Fruit fly (Drosophila melanogaster) whole organism, wandering third instar larva: ENCODE results near the gene Klp31E.
A peak's percentile ranks its signal among the peaks of the same experiment; 100 is the strongest.

Experiments used
- Abd-B ChIP-seq: fragments of >200 bp; optimal IDR thresholded peaks from 2 replicates; lab custom pipeline; 2017; ENCODE audit warnings: missing biosample characterization, missing genetic modification characterization
- CG32264 ChIP-seq: fragments of 200-800 bp; sonication (Bioruptor generic); optimal IDR thresholded peaks from 2 replicates; lab custom pipeline; 2016; ENCODE audit warnings: missing biosample characterization, missing genetic modification characterization
- CG9705 ChIP-seq: fragments of 200-800 bp; sonication (Bioruptor generic); optimal IDR thresholded peaks from 2 replicates; lab custom pipeline; 2018; ENCODE audit warnings: missing biosample characterization, mild to moderate bottlenecking, missing genetic modification characterization
- Dfd ChIP-seq: fragments of >200 bp; optimal IDR thresholded peaks from 2 replicates; lab custom pipeline; 2017; ENCODE audit warnings: missing biosample characterization, missing genetic modification characterization
- Dif ChIP-seq: fragments of 200-275, 200-300 bp; sonication (Bioruptor generic); optimal IDR thresholded peaks from 2 replicates; lab custom pipeline; 2018; ENCODE audit warnings: missing biosample characterization, missing genetic modification characterization; ENCODE audit not compliant: partially characterized antibody
- GATAd ChIP-seq: sonication (Bioruptor generic); optimal IDR thresholded peaks from 2 replicates; lab custom pipeline; 2016; ENCODE audit warnings: missing biosample characterization, missing genetic modification characterization
- HLH106 ChIP-seq: fragments of 200-800 bp; optimal IDR thresholded peaks from 3 replicates; lab custom pipeline; 2019; ENCODE audit warnings: missing biosample characterization, mild to moderate bottlenecking, missing genetic modification characterization, moderate library complexity
- Hnf4 ChIP-seq: fragments of 200-800 bp; sonication (Bioruptor generic); optimal IDR thresholded peaks from 2 replicates; lab custom pipeline; 2016; ENCODE audit warnings: missing biosample characterization, mild to moderate bottlenecking, missing genetic modification characterization
- Hr78 ChIP-seq: fragments of >200 bp; optimal IDR thresholded peaks from 2 replicates; lab custom pipeline; 2017; ENCODE audit warnings: missing biosample characterization, missing genetic modification characterization
- Hr83 ChIP-seq: fragments of 200-300 bp; sonication (Bioruptor generic); optimal IDR thresholded peaks from 2 replicates; lab custom pipeline; 2016; ENCODE audit warnings: missing biosample characterization, mild to moderate bottlenecking, missing genetic modification characterization, moderate library complexity; ENCODE audit not compliant: poor library complexity, severe bottlenecking
- Jra ChIP-seq: sonication (Bioruptor generic); optimal IDR thresholded peaks from 2 replicates; lab custom pipeline; 2016; ENCODE audit warnings: missing biosample characterization, missing genetic modification characterization
- Mio ChIP-seq: sonication (Bioruptor generic); optimal IDR thresholded peaks from 2 replicates; lab custom pipeline; 2016; ENCODE audit warnings: missing biosample characterization, missing genetic modification characterization
- Myc ChIP-seq: fragments of >200 bp; optimal IDR thresholded peaks from 2 replicates; lab custom pipeline; 2017
- N ChIP-seq: fragments of >200 bp; optimal IDR thresholded peaks from 2 replicates; lab custom pipeline; 2018; ENCODE audit warnings: missing biosample characterization, missing external identifiers, missing genetic modification characterization
- OdsH ChIP-seq: fragments of 200-800 bp; sonication (Bioruptor generic); optimal IDR thresholded peaks from 2 replicates; lab custom pipeline; 2016; ENCODE audit warnings: missing biosample characterization, mild to moderate bottlenecking, missing genetic modification characterization
- Rel ChIP-seq, 2 experiments: fragments of 200-800 bp; sonication (Bioruptor generic) in 1 of 2; optimal IDR thresholded peaks; 2 replicates in 1 of 2; 3 replicates in 1 of 2; lab custom pipeline; 2016 to 2019; ENCODE audit warnings: mild to moderate bottlenecking in 2 of 2, missing biosample characterization in 2 of 2, missing genetic modification characterization in 2 of 2, moderate library complexity in 1 of 2
- Sp1 ChIP-seq: fragments of 200-800 bp; sonication (Bioruptor generic); optimal IDR thresholded peaks from 3 replicates; lab custom pipeline; 2019; ENCODE audit warnings: missing biosample characterization, mild to moderate bottlenecking, missing genetic modification characterization, moderate library complexity
- Vsx2 ChIP-seq: fragments of 200-300, 225-300 bp; sonication (Bioruptor generic); optimal IDR thresholded peaks from 2 replicates; lab custom pipeline; 2018; ENCODE audit warnings: missing biosample characterization, missing genetic modification characterization; ENCODE audit not compliant: partially characterized antibody
- br ChIP-seq: fragments of 200-800 bp; sonication (Bioruptor generic); optimal IDR thresholded peaks from 2 replicates; lab custom pipeline; 2016; ENCODE audit warnings: missing biosample characterization, missing genetic modification characterization
- brk ChIP-seq: fragments of 200-800 bp; sonication (Bioruptor generic); optimal IDR thresholded peaks from 2 replicates; lab custom pipeline; 2016; ENCODE audit warnings: missing biosample characterization, mild to moderate bottlenecking, missing genetic modification characterization
- dl ChIP-seq, 2 experiments: fragments of 175-275, 200-275 bp in 1 of 2; fragments of 200-275 bp in 1 of 2; sonication (Bioruptor generic); optimal IDR thresholded peaks; lab custom pipeline; 2018; ENCODE audit warnings: mild to moderate bottlenecking in 2 of 2, missing biosample characterization in 2 of 2, missing genetic modification characterization in 2 of 2, moderate library complexity in 2 of 2; ENCODE audit not compliant: partially characterized antibody in 2 of 2, insufficient read depth in 1 of 2
- dmrt93B ChIP-seq: fragments of 200-800 bp; sonication (Bioruptor generic); optimal IDR thresholded peaks from 2 replicates; lab custom pipeline; 2018; ENCODE audit warnings: missing biosample characterization, mild to moderate bottlenecking, missing genetic modification characterization
- dsf ChIP-seq: sonication (Bioruptor generic); optimal IDR thresholded peaks from 2 replicates; lab custom pipeline; 2016; ENCODE audit warnings: missing biosample characterization, missing genetic modification characterization, borderline replicate concordance
- ey ChIP-seq: fragments of 200-800 bp; sonication (Bioruptor generic); optimal IDR thresholded peaks from 2 replicates; lab custom pipeline; 2016; ENCODE audit warnings: missing biosample characterization, missing genetic modification characterization
- foxo ChIP-seq, 2 experiments: fragments of 200-800 bp; sonication (Bioruptor generic); optimal IDR thresholded peaks; 2 replicates in 1 of 2; 3 replicates in 1 of 2; lab custom pipeline; 2016 to 2017; ENCODE audit warnings: missing biosample characterization in 2 of 2, missing genetic modification characterization in 2 of 2
- fru ChIP-seq: fragments of 200-800 bp; sonication (Bioruptor generic); optimal IDR thresholded peaks from 3 replicates; lab custom pipeline; 2016; ENCODE audit warnings: missing biosample characterization, mild to moderate bottlenecking, missing genetic modification characterization
- h ChIP-seq: fragments of 200-800 bp; sonication (Bioruptor generic); optimal IDR thresholded peaks from 3 replicates; lab custom pipeline; 2016; ENCODE audit warnings: missing biosample characterization, mild to moderate bottlenecking, missing genetic modification characterization
- jim ChIP-seq: fragments of 175-275, 200-325 bp; sonication (Bioruptor generic); optimal IDR thresholded peaks from 2 replicates; lab custom pipeline; 2016; ENCODE audit warnings: missing biosample characterization, mild to moderate bottlenecking, missing genetic modification characterization
- lola ChIP-seq: fragments of >200 bp; optimal IDR thresholded peaks from 2 replicates; lab custom pipeline; 2017; ENCODE audit warnings: missing biosample characterization, missing genetic modification characterization
- pan ChIP-seq: fragments of >200 bp; optimal IDR thresholded peaks from 2 replicates; lab custom pipeline; 2017
- psq ChIP-seq: fragments of 200-800 bp; sonication (Bioruptor generic); optimal IDR thresholded peaks from 3 replicates; lab custom pipeline; 2017; ENCODE audit warnings: missing biosample characterization, mild to moderate bottlenecking, missing genetic modification characterization, moderate library complexity
- rgr ChIP-seq: fragments of 200-800 bp; sonication (Bioruptor generic); optimal IDR thresholded peaks from 3 replicates; lab custom pipeline; 2016; ENCODE audit warnings: missing biosample characterization, mild to moderate bottlenecking, missing genetic modification characterization
- sage ChIP-seq: fragments of 200-800 bp; sonication (Bioruptor generic); optimal IDR thresholded peaks from 2 replicates; lab custom pipeline; 2016; ENCODE audit warnings: missing biosample characterization, mild to moderate bottlenecking, missing genetic modification characterization
- sv ChIP-seq: fragments of 200-800 bp; sonication (Bioruptor generic); optimal IDR thresholded peaks from 3 replicates; lab custom pipeline; 2016; ENCODE audit warnings: missing biosample characterization, missing genetic modification characterization
- tai ChIP-seq: sonication (Bioruptor generic); optimal IDR thresholded peaks from 2 replicates; lab custom pipeline; 2016; ENCODE audit warnings: missing biosample characterization, missing genetic modification characterization
- woc ChIP-seq: sonication (Bioruptor generic); optimal IDR thresholded peaks from 2 replicates; lab custom pipeline; 2016; ENCODE audit warnings: missing biosample characterization, mild to moderate bottlenecking, missing genetic modification characterization

The Klp31E gene

DNA sequence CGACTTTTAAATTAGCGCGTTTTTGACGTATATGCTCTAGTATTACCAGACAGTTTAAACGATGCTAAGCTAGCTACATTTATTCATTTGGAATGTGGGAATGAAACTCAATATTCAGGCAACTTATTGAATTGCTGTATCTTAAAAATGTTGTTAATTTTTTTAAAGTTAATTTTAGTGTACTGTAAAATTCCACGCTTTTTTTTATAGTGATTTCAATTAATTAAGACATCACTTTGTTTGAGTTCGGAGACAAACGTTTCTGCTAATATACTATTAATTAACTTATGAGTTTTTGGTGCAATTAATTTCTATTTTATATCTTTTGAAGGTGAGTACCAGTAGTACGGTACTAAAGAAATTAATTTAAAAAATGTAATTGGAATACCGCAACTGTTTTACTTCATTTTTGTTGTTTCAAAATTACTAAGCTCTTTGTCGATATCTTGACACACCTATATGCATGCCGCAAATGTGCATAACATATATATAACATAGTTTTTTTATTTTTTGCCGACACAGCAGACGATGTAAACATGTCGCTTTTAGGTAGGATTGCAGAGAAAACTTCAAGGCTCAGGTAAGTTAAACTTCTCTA lies 27.5 kb upstream of the Klp31E start, which contains the start of the genes Cdk1 and mRpS7:
Gene Cdk1, minus strand, starts transcription at position 55 of the 598 bp plus-strand sequence.
Gene mRpS7, plus strand, starts transcription at position 455 of the 598 bp plus-strand sequence.
- TF ChIP-seq Sp1 (GFP tag; lab: Kevin White, UChicago): peak; percentile 55
- no peak for TF ChIP-seq CG9705 (GFP tag; lab: Kevin White, UChicago)
- no peak for TF ChIP-seq Vsx2 (GFP tag; lab: Kevin White, UChicago)
- peak; percentile 9 for TF ChIP-seq Myc (lab: Kevin White, UChicago)
- TF ChIP-seq N (GFP tag; lab: Kevin White, UChicago): no peak
- TF ChIP-seq sv (GFP tag; lab: Kevin White, UChicago): peak; percentile 43
- TF ChIP-seq OdsH (GFP tag; lab: Kevin White, UChicago): peak; percentile 4
- no peak for TF ChIP-seq Dif (GFP tag; lab: Kevin White, UChicago)
- no peak for TF ChIP-seq Hr83
- TF ChIP-seq woc (GFP tag; lab: Kevin White, UChicago): peak; percentile 76
- TF ChIP-seq Hr78 (GFP tag; lab: Kevin White, UChicago): no peak
- peak; percentile 27 for TF ChIP-seq psq
- TF ChIP-seq pan (lab: Kevin White, UChicago): no peak
- peak; percentile 3 for TF ChIP-seq sage
- peak; percentile 2 for TF ChIP-seq rgr
- peak; percentile 59 for TF ChIP-seq HLH106 (tag; lab: Kevin White, UChicago)
- TF ChIP-seq Hnf4: peak; percentile 49
- TF ChIP-seq brk: peak; percentile 30
- TF ChIP-seq fru (GFP tag; lab: Kevin White, UChicago): peak; percentile 49
- TF ChIP-seq Jra: peak; percentile 43
- peak; percentile 28 for TF ChIP-seq ey (GFP tag; lab: Kevin White, UChicago)
- no peak for TF ChIP-seq Dfd (GFP tag; lab: Kevin White, UChicago)
- TF ChIP-seq Abd-B: no peak
- TF ChIP-seq foxo (GFP tag; optimal IDR thresholded peaks at IDR 0.05; lab: Kevin White, UChicago): peak in 1 of 2 experiments; percentile 61
- TF ChIP-seq h (GFP tag; lab: Kevin White, UChicago): peak; percentile 44
- TF ChIP-seq tai (GFP tag; lab: Kevin White, UChicago): peak; percentile 47
- no peak for TF ChIP-seq GATAd (GFP tag; lab: Kevin White, UChicago)

DNA sequence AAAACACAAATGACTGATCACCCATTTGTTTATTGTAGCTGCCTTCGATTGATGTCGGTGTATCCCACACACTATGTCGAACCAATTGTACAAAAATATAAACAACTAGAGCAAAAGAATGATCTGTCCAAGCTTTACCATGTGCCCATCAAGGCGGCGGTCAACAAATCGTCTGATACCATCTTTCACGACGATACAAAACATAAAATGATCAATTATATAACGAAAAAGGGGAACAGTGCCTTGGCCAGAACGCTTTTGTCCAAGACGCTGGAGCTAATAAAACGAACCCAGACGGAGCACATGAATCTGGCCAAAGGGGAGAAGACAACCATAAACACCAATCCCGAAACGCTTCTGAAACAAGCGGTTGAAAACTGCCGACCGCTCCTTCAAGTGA lies 27.0 kb upstream of the Klp31E start:
- TF ChIP-seq Mio (GFP tag; lab: Kevin White, UChicago) (no peak), foxo (GFP tag; optimal IDR thresholded peaks at IDR 0.05; lab: Kevin White, UChicago) (no peak), pan (lab: Kevin White, UChicago) (no peak), tai (GFP tag; lab: Kevin White, UChicago) (no peak), Hr78 (GFP tag; lab: Kevin White, UChicago) (no peak), CG32264 (GFP tag; lab: Kevin White, UChicago) (no peak), Hnf4 (no peak), OdsH (GFP tag; lab: Kevin White, UChicago) (no peak), dl (GFP tag; optimal IDR thresholded peaks at IDR 0.05; lab: Kevin White, UChicago; ENCODE audit: insufficient read depth in 1 of 2, partially characterized antibody in 2 of 2) (no peak)

DNA sequence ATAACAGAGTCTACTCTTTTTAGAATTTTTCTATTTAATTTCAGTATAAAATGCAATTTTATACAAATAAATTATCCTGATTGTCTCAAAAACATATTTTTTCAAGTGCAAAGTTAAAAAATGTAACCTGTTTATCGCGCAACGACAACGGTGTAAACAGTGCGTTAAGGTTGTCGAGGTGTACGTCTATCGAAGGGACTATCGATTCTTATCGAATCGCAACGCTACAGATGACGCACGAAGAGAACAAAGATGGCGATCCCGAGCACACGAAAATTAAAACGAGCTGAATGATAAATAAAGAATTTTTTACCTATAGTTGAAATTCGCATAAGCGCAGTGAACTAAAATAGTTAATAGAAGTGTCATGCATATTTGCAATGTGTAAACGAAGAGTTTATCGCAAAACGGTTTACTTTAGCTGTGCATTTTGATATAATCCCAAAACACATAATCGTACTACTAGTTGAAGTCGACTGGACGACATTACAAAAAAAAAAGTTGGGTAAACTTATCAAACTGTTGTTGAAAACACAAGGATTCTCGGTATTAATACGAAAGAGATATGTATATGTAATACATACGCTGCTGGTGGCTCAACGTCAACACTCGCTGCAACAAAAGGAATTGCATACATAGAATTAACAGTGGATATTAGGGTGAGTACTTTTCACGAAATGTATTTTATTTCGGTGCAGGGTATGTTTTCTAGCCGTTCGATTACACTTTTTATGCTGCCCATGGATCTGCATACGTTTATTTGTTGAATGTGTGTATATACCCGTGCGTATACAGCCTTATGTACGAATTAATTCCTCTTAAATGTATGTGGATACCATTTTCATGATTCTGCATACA lies 25.7 kb upstream of the Klp31E start, which contains the start of gene da:
Gene da, plus strand, starts transcription at position 237 of the 858 bp plus-strand sequence.
- peak; percentile 56 for TF ChIP-seq h (GFP tag; lab: Kevin White, UChicago)
- TF ChIP-seq tai (GFP tag; lab: Kevin White, UChicago): no peak
- no peak for TF ChIP-seq dl (GFP tag; optimal IDR thresholded peaks at IDR 0.05; lab: Kevin White, UChicago; ENCODE audit: insufficient read depth in 1 of 2, partially characterized antibody in 2 of 2)
- TF ChIP-seq brk: no peak
- TF ChIP-seq Dfd (GFP tag; lab: Kevin White, UChicago): no peak
- TF ChIP-seq pan (lab: Kevin White, UChicago): no peak
- peak; percentile 52 for TF ChIP-seq Hnf4
- TF ChIP-seq Myc (lab: Kevin White, UChicago): no peak
- TF ChIP-seq N (GFP tag; lab: Kevin White, UChicago): peak; percentile 94
- peak; percentile 47 for TF ChIP-seq Sp1 (GFP tag; lab: Kevin White, UChicago)
- TF ChIP-seq foxo (GFP tag; optimal IDR thresholded peaks at IDR 0.05; lab: Kevin White, UChicago): peak in 1 of 2 experiments; percentile 24
- TF ChIP-seq HLH106 (tag; lab: Kevin White, UChicago): peak; percentile 61
- peak; percentile 12 for TF ChIP-seq CG9705 (GFP tag; lab: Kevin White, UChicago)
- TF ChIP-seq rgr: peak; percentile 55
- TF ChIP-seq br (GFP tag; lab: Kevin White, UChicago): no peak
- peak; percentile 64 for TF ChIP-seq woc (GFP tag; lab: Kevin White, UChicago)
- TF ChIP-seq psq: peak; percentile 8
- peak; percentile 15 for TF ChIP-seq sv (GFP tag; lab: Kevin White, UChicago)
- TF ChIP-seq sage: peak; percentile 31
- TF ChIP-seq Mio (GFP tag; lab: Kevin White, UChicago): no peak
- TF ChIP-seq dsf: no peak
- no peak for TF ChIP-seq Hr83
- peak; percentile 56 for TF ChIP-seq Jra
- peak; percentile 33 for TF ChIP-seq ey (GFP tag; lab: Kevin White, UChicago)
- TF ChIP-seq lola (GFP tag; lab: Kevin White, UChicago): peak; percentile 69
- peak; percentile 39 for TF ChIP-seq fru (GFP tag; lab: Kevin White, UChicago)
- no peak for TF ChIP-seq GATAd (GFP tag; lab: Kevin White, UChicago)
- TF ChIP-seq jim (GFP tag; lab: Kevin White, UChicago): no peak
- TF ChIP-seq Rel (GFP tag; optimal IDR thresholded peaks at IDR 0.05; lab: Kevin White, UChicago): no peak
- TF ChIP-seq Rel (tag; optimal IDR thresholded peaks at IDR 0.05; lab: Kevin White, UChicago): peak; percentile 39
- TF ChIP-seq dmrt93B (GFP tag; lab: Kevin White, UChicago): no peak
- TF ChIP-seq, all 38 proteins: peak for 17
